Worm (Caenorhabditis elegans): Measurements from ENCODE around the gene W01G7.4.

DNA sequence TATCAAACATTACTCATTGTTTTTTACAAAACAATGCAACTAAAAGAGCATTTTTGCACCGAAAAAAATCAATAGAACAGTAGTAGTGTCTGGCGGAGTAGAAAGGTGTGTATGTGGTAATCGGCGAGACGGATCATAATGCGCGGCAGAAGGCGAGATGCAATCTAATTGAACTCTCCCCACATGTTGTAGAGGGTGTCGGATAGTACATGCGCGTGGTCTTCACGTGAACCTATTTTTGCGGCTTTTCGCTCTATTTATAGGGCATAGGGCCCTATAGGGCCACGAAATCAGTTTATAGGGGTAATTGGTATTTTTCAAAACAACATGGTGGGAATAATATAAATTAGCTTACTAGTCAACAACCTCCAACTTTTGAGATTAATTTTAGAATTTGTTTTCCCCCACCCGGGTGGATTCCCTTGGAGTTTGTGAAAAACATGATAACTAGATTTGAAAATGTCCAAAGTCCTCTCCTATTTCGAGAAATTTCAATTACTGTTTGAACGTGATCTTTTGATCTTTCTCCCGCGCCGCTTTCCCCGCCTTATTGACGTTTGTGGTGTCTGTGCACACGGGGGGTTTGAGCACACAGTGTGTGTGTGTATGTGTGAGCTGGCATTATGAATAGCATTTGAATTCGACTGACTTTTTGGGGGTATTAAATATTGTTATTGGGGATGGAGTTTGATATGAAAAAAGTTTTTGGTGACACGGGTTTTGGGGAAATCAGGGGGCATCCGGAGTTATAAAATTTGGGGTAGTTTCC is 17.5 kb upstream of the W01G7.4 start:
- TF ChIP-seq ztf-11 (tag; optimal IDR thresholded peaks at IDR 0.05) = no peak
- TF ChIP-seq lin-15B (tag; optimal IDR thresholded peaks at IDR 0.05) = no peak
- TF ChIP-seq ama-1 (optimal IDR thresholded peaks at IDR 0.05) = no peak
- TF ChIP-seq snpc-4 (tag; optimal IDR thresholded peaks at IDR 0.05) = peak; percentile 6
- no peak for TF ChIP-seq unc-62 (GFP tag; optimal IDR thresholded peaks at IDR 0.05)
- TF ChIP-seq nhr-25 (tag; optimal IDR thresholded peaks at IDR 0.05) = no peak
- TF ChIP-seq elt-2 (tag; optimal IDR thresholded peaks at IDR 0.05) = peak; percentile 68
- TF ChIP-seq elt-1 (tag; optimal IDR thresholded peaks at IDR 0.05) = no peak
- no peak for TF ChIP-seq tbx-2 (tag; optimal IDR thresholded peaks at IDR 0.05)
- no peak for TF ChIP-seq sea-2 (GFP tag; optimal IDR thresholded peaks at IDR 0.05)
